Worm (Caenorhabditis elegans): ENCODE results near the gene spd-3.

- no peak for TF ChIP-seq ceh-18 (tag; optimal IDR thresholded peaks at IDR 0.05)
- TF ChIP-seq fkh-10 (GFP tag; optimal IDR thresholded peaks at IDR 0.05): no peak
- TF ChIP-seq madf-2 (tag; optimal IDR thresholded peaks at IDR 0.05): no peak
- no peak for TF ChIP-seq tbx-2 (tag; optimal IDR thresholded peaks at IDR 0.05)
- no peak for TF ChIP-seq pha-4 (tag; optimal IDR thresholded peaks at IDR 0.05)
- no peak for TF ChIP-seq pqm-1 (tag; optimal IDR thresholded peaks at IDR 0.05)
These were observed 42.3 kb downstream of the spd-3 start, which contains the start of gene C17H12.37 for ce11 chrIV:6804815-6805214.
